Fruit fly (Drosophila melanogaster) Kc167 (cell line): ENCODE measurements around the gene chas.

Source experiments
- Sin3A ChIP-seq: fragments of >200 bp; optimal IDR thresholded peaks from 2 replicates; lab custom pipeline; 2018; ENCODE audit warnings: missing external identifiers
- h ChIP-seq: fragments of >200 bp; optimal IDR thresholded peaks from 3 replicates; lab custom pipeline; 2018; ENCODE audit warnings: missing external identifiers
- psq ChIP-seq: fragments of >200 bp; optimal IDR thresholded peaks from 2 replicates; lab custom pipeline; 2017; ENCODE audit warnings: missing external identifiers
- ttk ChIP-seq: sonication (Bioruptor generic); optimal IDR thresholded peaks from 2 replicates; lab custom pipeline; 2017; ENCODE audit warnings: missing external identifiers

- no peak for TF ChIP-seq h (lab: Kevin White, UChicago)
- TF ChIP-seq ttk: no peak
- TF ChIP-seq Sin3A (lab: Kevin White, UChicago): no peak
- no peak for TF ChIP-seq psq (lab: Kevin White, UChicago)
Measured at dm6 chrX:17696637-17697036, 1.9 kb downstream of the chas start.
